Fruit fly (Drosophila melanogaster): ENCODE results near the gene CG15544.
A peak's percentile ranks its signal among the peaks of the same experiment; 100 is the strongest.

Gene CG15544

DNA sequence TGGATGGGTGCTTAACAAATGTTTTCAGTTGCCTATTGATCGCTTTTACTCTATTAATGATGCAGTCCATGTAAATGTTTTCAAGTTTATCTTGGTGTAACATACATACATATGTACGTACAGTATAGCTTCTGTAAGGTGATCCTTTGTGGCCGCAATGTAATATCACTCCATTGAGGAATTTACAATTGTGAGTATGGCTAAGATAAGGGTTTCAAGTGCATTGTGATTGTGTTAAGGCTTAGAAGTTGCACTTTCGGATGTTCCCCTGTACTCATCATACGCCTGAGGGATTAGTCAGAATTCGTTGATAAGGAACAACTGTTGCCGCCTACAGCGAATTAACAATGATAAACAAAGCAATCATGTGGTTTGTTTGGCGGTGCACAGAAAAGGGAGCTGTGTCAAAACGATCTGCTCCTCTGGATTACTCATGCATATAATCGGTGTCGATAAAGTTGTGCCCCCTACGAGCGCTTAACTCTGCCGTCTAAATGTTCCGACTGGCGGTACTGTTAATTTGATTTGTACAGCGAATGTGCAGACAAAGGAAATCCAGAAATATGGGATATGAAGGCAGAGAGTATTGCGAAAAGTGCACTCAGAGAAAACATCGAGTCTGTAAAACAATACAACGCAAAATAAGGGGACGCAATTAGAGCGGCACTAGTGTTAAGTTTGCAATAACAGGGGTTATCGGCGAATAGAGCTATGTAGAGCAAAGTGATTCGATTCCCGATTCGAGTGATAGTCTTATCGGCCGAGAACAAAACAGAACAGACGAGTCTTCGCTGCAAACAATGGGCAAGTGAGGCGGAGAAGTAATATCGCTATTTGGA lies 60.3 kb downstream of the CG15544 start (continued):
- TF ChIP-seq CG12942 (GFP tag; optimal IDR thresholded peaks at IDR 0.05) (peak; percentile 54), Trl (optimal IDR thresholded peaks at IDR 0.05) (no peak), Trl (GFP tag; optimal IDR thresholded peaks at IDR 0.05) (peak; percentile 43), MBD-R2 (GFP tag; IDR thresholded peaks at IDR 0.05) (peak; percentile 50; the same call in 1 of the 2 replicates), Six4 (GFP tag; optimal IDR thresholded peaks at IDR 0.05) (no peak), CG14667 (GFP tag; IDR thresholded peaks at IDR 0.05) (peak; percentile 45), ham (GFP tag; IDR thresholded peaks at IDR 0.05) (no peak), Myb (GFP tag; optimal IDR thresholded peaks at IDR 0.05) (peak; percentile 42), CG2875 (GFP tag; optimal IDR thresholded peaks at IDR 0.05) (peak; percentile 45), Dad (GFP tag; optimal IDR thresholded peaks at IDR 0.05) (peak; percentile 22), CG12744 (GFP tag; optimal IDR thresholded peaks at IDR 0.05) (peak; percentile 5), trem (tag; optimal IDR thresholded peaks at IDR 0.05) (peak; percentile 0), CG1603 (tag; optimal IDR thresholded peaks at IDR 0.05) (no peak), CG14710 (tag; optimal IDR thresholded peaks at IDR 0.05) (peak; percentile 32), ato (GFP tag; IDR thresholded peaks at IDR 0.05; ENCODE audit: partially characterized antibody) (no peak), CG1602 (GFP tag; optimal IDR thresholded peaks at IDR 0.05) (peak; percentile 39), Fer3 (tag; optimal IDR thresholded peaks at IDR 0.05) (peak; percentile 71), Ets97D (GFP tag; optimal IDR thresholded peaks at IDR 0.05) (peak; percentile 16), CG1529 (GFP tag; optimal IDR thresholded peaks at IDR 0.05) (peak; percentile 36), HmgD (GFP tag; optimal IDR thresholded peaks at IDR 0.05) (no peak), fd96Cb (tag; optimal IDR thresholded peaks at IDR 0.05) (peak; percentile 72), CG11696 (GFP tag; IDR thresholded peaks at IDR 0.05) (peak; percentile 29; the same call in 1 of the 2 replicates), Fer1 (GFP tag; optimal IDR thresholded peaks at IDR 0.05) (peak; percentile 56), Optix (GFP tag; IDR thresholded peaks at IDR 0.05) (peak; percentile 57; the same call in 2 of the 3 replicates), CG2120 (GFP tag; optimal IDR thresholded peaks at IDR 0.05) (peak; percentile 78), sens-2 (GFP tag; IDR thresholded peaks at IDR 0.05) (no peak), z (GFP tag; IDR thresholded peaks at IDR 0.05) (no peak), Opbp (GFP tag; IDR thresholded peaks at IDR 0.05; ENCODE audit: partially characterized antibody) (no peak), nerfin-2 (GFP tag; IDR thresholded peaks at IDR 0.05; ENCODE audit: partially characterized antibody) (no peak), CG7745 (tag; optimal IDR thresholded peaks at IDR 0.05) (no peak), Oli (tag; optimal IDR thresholded peaks at IDR 0.05) (peak; percentile 60), ap (GFP tag; IDR thresholded peaks at IDR 0.05) (peak; percentile 52; the same call in 1 of the 2 replicates), CG18619 (GFP tag; optimal IDR thresholded peaks at IDR 0.05) (peak; percentile 28), CG14441 (GFP tag; IDR thresholded peaks at IDR 0.05) (peak; percentile 79), slp2 (GFP tag; optimal IDR thresholded peaks at IDR 0.05) (no peak), Bteb2 (GFP tag; optimal IDR thresholded peaks at IDR 0.05) (peak; percentile 28), CG17328 (GFP tag; IDR thresholded peaks at IDR 0.05) (peak; percentile 63), CG10209 (GFP tag; optimal IDR thresholded peaks at IDR 0.05) (peak; percentile 60), CG14965 (GFP tag; optimal IDR thresholded peaks at IDR 0.05; ENCODE audit: borderline replicate concordance) (no peak), CG8924 (tag; optimal IDR thresholded peaks at IDR 0.05) (peak; percentile 52), CG17359 (tag; optimal IDR thresholded peaks at IDR 0.05) (peak; percentile 74), kni (GFP tag; optimal IDR thresholded peaks at IDR 0.05) (no peak), CG4730 (GFP tag; IDR thresholded peaks at IDR 0.05) (peak; percentile 59), danr (GFP tag; IDR thresholded peaks at IDR 0.05) (no peak), mld (GFP tag; IDR thresholded peaks at IDR 0.05; ENCODE audit: partially characterized antibody) (no peak), wdn (GFP tag; IDR thresholded peaks at IDR 0.05) (peak; percentile 58), CG5953 (GFP tag; IDR thresholded peaks at IDR 0.05) (peak; percentile 66), CG42726 (GFP tag; IDR thresholded peaks at IDR 0.05; ENCODE audit: partially characterized antibody) (no peak), row (GFP tag; IDR thresholded peaks at IDR 0.05) (peak; percentile 79)

All from whole organism, embryonic.